Worm (Caenorhabditis elegans) whole organism, L4 larva: ENCODE results near the gene F53F4.12.

Source experiments
- Y5F2A.4 ChIP-seq: fragments of 200-800 bp; sonication (Bioruptor generic); optimal IDR thresholded peaks from 2 replicates; lab custom pipeline; 2018; ENCODE audit warnings: mild to moderate bottlenecking, missing genetic modification characterization, missing compliant biosample characterization
- ama-1 ChIP-seq: fragments of 150-350 bp; optimal IDR thresholded peaks from 2 replicates; lab custom pipeline; 2014; ENCODE audit warnings: inconsistent platforms, mixed read lengths
- duxl-1 ChIP-seq: sonication (generic microtip); optimal IDR thresholded peaks from 2 replicates; lab custom pipeline; 2016; ENCODE audit warnings: mild to moderate bottlenecking, missing genetic modification characterization, moderate library complexity, missing compliant biosample characterization; ENCODE audit not compliant: poor library complexity
- mep-1 ChIP-seq: fragments of 150-350 bp; sonication (generic microtip); optimal IDR thresholded peaks from 3 replicates; lab custom pipeline; 2014; ENCODE audit warnings: missing biosample characterization, missing genetic modification characterization
- nhr-11 ChIP-seq: fragments of 150-350 bp; optimal IDR thresholded peaks from 2 replicates; lab custom pipeline; 2014; ENCODE audit warnings: missing biosample characterization, missing genetic modification characterization
- nhr-237 ChIP-seq: sonication (generic microtip); optimal IDR thresholded peaks from 2 replicates; lab custom pipeline; 2017; ENCODE audit warnings: missing biosample characterization, missing genetic modification characterization
- pha-4 ChIP-seq, 2 experiments: fragments of 150-350 bp in 1 of 2; fragments of 200-800 bp in 1 of 2; sonication (Bioruptor generic) in 1 of 2; IDR thresholded peaks in 1 of 2; optimal IDR thresholded peaks in 1 of 2; 2 replicates each; pipeline versions ENCODE4 v1.3.6 to Lab custom; 2014 to 2022; ENCODE audit warnings: missing genetic modification characterization in 2 of 2, missing genetic modification reagents in 2 of 2, missing biosample characterization in 1 of 2, missing compliant biosample characterization in 1 of 2
- pqm-1 ChIP-seq: sonication (generic microtip); optimal IDR thresholded peaks from 2 replicates; lab custom pipeline; 2017; ENCODE audit warnings: missing biosample characterization, missing genetic modification characterization
- snpc-4 ChIP-seq: fragments of 150-350 bp; optimal IDR thresholded peaks from 2 replicates; lab custom pipeline; 2014; ENCODE audit warnings: missing biosample characterization, missing genetic modification characterization
- tag-97 ChIP-seq: fragments of 200-800 bp; sonication (Bioruptor generic); IDR thresholded peaks from 2 replicates; pipeline ENCODE4 v1.3.6; 2022; ENCODE audit warnings: missing genetic modification characterization, missing compliant biosample characterization
- unc-39 ChIP-seq: sonication (generic microtip); optimal IDR thresholded peaks from 2 replicates; lab custom pipeline; 2017; ENCODE audit warnings: missing biosample characterization, missing genetic modification characterization
- unc-62 ChIP-seq, 3 experiments: fragments of 150-350 bp in 1 of 3; sonication (generic microtip); optimal IDR thresholded peaks in 2 of 3; peaks in 1 of 3; 1 replicate in 1 of 3; 2 replicates in 2 of 3; lab custom pipeline; 2014 to 2017; ENCODE audit warnings: missing biosample characterization in 3 of 3, missing genetic modification characterization in 3 of 3, missing genetic modification reagents in 3 of 3, missing genotype in 1 of 3
- zfp-2 ChIP-seq: sonication (generic microtip); optimal IDR thresholded peaks from 2 replicates; lab custom pipeline; 2016; ENCODE audit warnings: mild to moderate bottlenecking, missing genetic modification characterization, missing compliant biosample characterization
- zip-11 ChIP-seq: fragments of 200-800 bp; sonication (Bioruptor generic); IDR thresholded peaks from 2 replicates; pipeline ENCODE4 v1.3.6; 2022; ENCODE audit warnings: missing genetic modification characterization, missing compliant biosample characterization

- TF ChIP-seq mep-1 (tag; lab: Kevin White, UChicago): no peak
- TF ChIP-seq snpc-4: no peak
- no peak for TF ChIP-seq ama-1 (lab: Kevin White, UChicago)
- TF ChIP-seq duxl-1 (tag; lab: Kevin White, UChicago): no peak
- TF ChIP-seq nhr-237: no peak
- TF ChIP-seq nhr-11 (tag; lab: Kevin White, UChicago): no peak
- no peak for TF ChIP-seq pqm-1 (tag; lab: Kevin White, UChicago)
- no peak for TF ChIP-seq unc-62 (GFP tag; optimal IDR thresholded peaks at IDR 0.05 in 1 of 2; lab: Kevin White, UChicago)
- TF ChIP-seq unc-62 (tag; optimal IDR thresholded peaks at IDR 0.05; lab: Kevin White, UChicago): no peak
- TF ChIP-seq unc-39 (tag; lab: Kevin White, UChicago): no peak
- TF ChIP-seq zfp-2 (tag; lab: Kevin White, UChicago): no peak
- no peak for TF ChIP-seq zip-11 (GFP tag; lab: Robert Waterston, UW)
- TF ChIP-seq tag-97 (GFP tag; lab: Robert Waterston, UW): no peak
- no peak for TF ChIP-seq Y5F2A.4 (GFP tag; lab: Kevin White, UChicago)
- TF ChIP-seq pha-4 (GFP tag; IDR thresholded peaks at IDR 0.05; lab: Robert Waterston, UW): no peak
- TF ChIP-seq pha-4 (tag; optimal IDR thresholded peaks at IDR 0.05; lab: Kevin White, UChicago): no peak
Measured at ce11 chrV:13600882-13601281, 25.0 kb upstream of the F53F4.12 start, which contains the start of gene rdy-2.
